Worm (Caenorhabditis elegans) whole organism, L4/young adult: ENCODE measurements around the gene K10C2.12.

Source experiments
- W03F9.2 ChIP-seq: fragments of 150-350 bp; optimal IDR thresholded peaks from 2 replicates; lab custom pipeline; 2014; ENCODE audit warnings: missing biosample characterization, missing genetic modification characterization
- dao-5 ChIP-seq: sonication (generic microtip); optimal IDR thresholded peaks from 2 replicates; lab custom pipeline; 2016; ENCODE audit warnings: missing genotype, missing genetic modification characterization, moderate library complexity, missing compliant biosample characterization
- him-1 ChIP-seq: sonication (generic microtip); optimal IDR thresholded peaks from 2 replicates; lab custom pipeline; 2016; ENCODE audit warnings: missing genotype, missing genetic modification reagents, missing genetic modification characterization, missing compliant biosample characterization

ce11 chrX:6448866-6449400 lies 28.4 kb upstream of the K10C2.12 start, which contains the start of gene fah-1:
- TF ChIP-seq him-1 (tag; lab: Kevin White, UChicago) (no peak), W03F9.2 (tag; lab: Kevin White, UChicago) (no peak), dao-5 (tag; lab: Kevin White, UChicago) (no peak)
